Worm (Caenorhabditis elegans) whole organism, mixed stage, embryonic: ENCODE measurements around the gene fkh-2.

Experiments used
- M03D4.4 ChIP-seq: sonication (generic microtip); optimal IDR thresholded peaks from 2 replicates; lab custom pipeline; 2017; ENCODE audit warnings: mild to moderate bottlenecking, missing genetic modification characterization, missing compliant biosample characterization
- blmp-1 ChIP-seq: fragments of 150-350 bp; optimal IDR thresholded peaks from 2 replicates; lab custom pipeline; 2014; ENCODE audit warnings: missing biosample characterization, missing genetic modification characterization
- ceh-39 ChIP-seq: fragments of 150-350 bp; optimal IDR thresholded peaks from 2 replicates; lab custom pipeline; 2014; ENCODE audit warnings: missing biosample characterization, missing genetic modification characterization
- ceh-43 ChIP-seq: fragments of 200-800 bp; sonication (Bioruptor generic); optimal IDR thresholded peaks from 2 replicates; lab custom pipeline; 2018; ENCODE audit warnings: mild to moderate bottlenecking, missing genetic modification characterization, moderate library complexity, missing compliant biosample characterization
- ceh-83 ChIP-seq: fragments of 200-800 bp; sonication (Bioruptor generic); optimal IDR thresholded peaks from 2 replicates; lab custom pipeline; 2018; ENCODE audit warnings: mild to moderate bottlenecking, missing genetic modification characterization, missing compliant biosample characterization
- ces-1 ChIP-seq: fragments of 150-350 bp; optimal IDR thresholded peaks from 2 replicates; lab custom pipeline; 2014; ENCODE audit warnings: missing biosample characterization, missing genetic modification reagents, missing genetic modification characterization
- cnd-1 ChIP-seq: fragments of 200-800 bp; sonication (Bioruptor generic); optimal IDR thresholded peaks from 2 replicates; lab custom pipeline; 2018; ENCODE audit warnings: mild to moderate bottlenecking, missing genetic modification characterization, missing compliant biosample characterization
- elt-1 ChIP-seq: sonication (generic microtip); optimal IDR thresholded peaks from 2 replicates; lab custom pipeline; 2017; ENCODE audit warnings: missing genetic modification characterization, mild to moderate bottlenecking, missing compliant biosample characterization, antibody characterized with exemption, moderate library complexity, borderline replicate concordance; ENCODE audit not compliant: insufficient read depth
- flh-1 ChIP-seq: fragments of 200-800 bp; sonication (Bioruptor generic); optimal IDR thresholded peaks from 2 replicates; lab custom pipeline; 2018; ENCODE audit warnings: mild to moderate bottlenecking, missing genetic modification characterization, moderate library complexity, missing compliant biosample characterization
- ham-2 ChIP-seq: fragments of 200-800 bp; sonication (Bioruptor generic); optimal IDR thresholded peaks from 2 replicates; lab custom pipeline; 2018; ENCODE audit warnings: mild to moderate bottlenecking, missing genetic modification characterization, missing compliant biosample characterization
- hlh-1 ChIP-seq: fragments of 150-350 bp; optimal IDR thresholded peaks from 2 replicates; lab custom pipeline; 2014; ENCODE audit warnings: missing biosample characterization, missing genetic modification reagents, missing genetic modification characterization
- lin-13 ChIP-seq: fragments of 150-350 bp; optimal IDR thresholded peaks from 2 replicates; lab custom pipeline; 2014; ENCODE audit warnings: missing biosample characterization, missing genetic modification characterization
- lsy-2 ChIP-seq: fragments of 150-350 bp; optimal IDR thresholded peaks from 2 replicates; lab custom pipeline; 2014; ENCODE audit warnings: missing biosample characterization, missing genetic modification characterization
- mab-5 ChIP-seq: fragments of 150-350 bp; optimal IDR thresholded peaks from 2 replicates; lab custom pipeline; 2014; ENCODE audit warnings: missing biosample characterization, missing genetic modification characterization
- mep-1 ChIP-seq: fragments of 150-350 bp; optimal IDR thresholded peaks from 2 replicates; lab custom pipeline; 2017; ENCODE audit warnings: missing biosample characterization, missing genetic modification reagents, missing genetic modification characterization, inconsistent platforms
- mls-2 ChIP-seq: sonication (generic microtip); optimal IDR thresholded peaks from 2 replicates; lab custom pipeline; 2016; ENCODE audit warnings: mild to moderate bottlenecking, missing genetic modification characterization, moderate library complexity, missing compliant biosample characterization
- nhr-12 ChIP-seq: fragments of 150-350 bp; optimal IDR thresholded peaks from 2 replicates; lab custom pipeline; 2014; ENCODE audit warnings: missing biosample characterization, missing genetic modification characterization
- nhr-2 ChIP-seq: fragments of 150-350 bp; optimal IDR thresholded peaks from 2 replicates; lab custom pipeline; 2014; ENCODE audit warnings: missing biosample characterization, missing genetic modification characterization
- nhr-237 ChIP-seq: fragments of 150-350 bp; optimal IDR thresholded peaks from 2 replicates; lab custom pipeline; 2014; ENCODE audit warnings: missing biosample characterization, missing genetic modification characterization
- nhr-28 ChIP-seq: fragments of 150-350 bp; optimal IDR thresholded peaks from 2 replicates; lab custom pipeline; 2014; ENCODE audit warnings: missing biosample characterization, missing genetic modification characterization
- nhr-76 ChIP-seq: sonication (generic microtip); optimal IDR thresholded peaks from 2 replicates; lab custom pipeline; 2017; ENCODE audit warnings: missing biosample characterization, missing genetic modification characterization
- pha-4 ChIP-seq: fragments of 150-350 bp; optimal IDR thresholded peaks from 2 replicates; lab custom pipeline; 2018; ENCODE audit warnings: missing biosample characterization, missing genetic modification reagents, missing genetic modification characterization
- sem-2 ChIP-seq: fragments of 200-800 bp; sonication (Bioruptor generic); optimal IDR thresholded peaks from 2 replicates; lab custom pipeline; 2018; ENCODE audit warnings: mild to moderate bottlenecking, missing genetic modification characterization, missing compliant biosample characterization
- sptf-1 ChIP-seq: sonication (generic microtip); optimal IDR thresholded peaks from 2 replicates; lab custom pipeline; 2017; ENCODE audit warnings: mild to moderate bottlenecking, missing genetic modification characterization, moderate library complexity, missing compliant biosample characterization
- unc-120 ChIP-seq: sonication (generic microtip); optimal IDR thresholded peaks from 2 replicates; lab custom pipeline; 2017; ENCODE audit warnings: missing genetic modification characterization, missing compliant biosample characterization; ENCODE audit not compliant: poor library complexity, severe bottlenecking
- unc-39 ChIP-seq: fragments of 150-350 bp; optimal IDR thresholded peaks from 2 replicates; lab custom pipeline; 2014; ENCODE audit warnings: missing biosample characterization, missing genetic modification characterization
- unc-62 ChIP-seq: fragments of 150-350 bp; optimal IDR thresholded peaks from 2 replicates; lab custom pipeline; 2014; ENCODE audit warnings: missing biosample characterization, missing genetic modification reagents, missing genetic modification characterization
- zip-8 ChIP-seq: fragments of 150-350 bp; optimal IDR thresholded peaks from 2 replicates; lab custom pipeline; 2014; ENCODE audit warnings: missing biosample characterization, missing genetic modification characterization
- ztf-11 ChIP-seq: fragments of 150-350 bp; optimal IDR thresholded peaks from 2 replicates; lab custom pipeline; 2014; ENCODE audit warnings: missing biosample characterization, missing genetic modification characterization

Gene fkh-2

ce11 chrX:3742223-3742622 lies at the start of gene fkh-2:
Gene fkh-2 (minus strand): TSS chrX:3742323.
- TF ChIP-seq ceh-43, result no peak
- TF ChIP-seq flh-1, result no peak
- TF ChIP-seq nhr-2 (tag; lab: Kevin White, UChicago), result no peak
- no peak for TF ChIP-seq unc-120 (tag; lab: Kevin White, UChicago)
- TF ChIP-seq zip-8 (tag; lab: Kevin White, UChicago), result no peak
- TF ChIP-seq cnd-1 (tag; lab: Kevin White, UChicago), result no peak
- TF ChIP-seq mep-1 (tag; lab: Kevin White, UChicago), result no peak
- no peak for TF ChIP-seq lsy-2 (tag; lab: Kevin White, UChicago)
- TF ChIP-seq unc-62 (GFP tag; lab: Kevin White, UChicago), result no peak
- no peak for TF ChIP-seq nhr-28 (tag; lab: Kevin White, UChicago)
- TF ChIP-seq nhr-237 (tag; lab: Kevin White, UChicago), result no peak
- TF ChIP-seq lin-13 (tag; lab: Kevin White, UChicago), result no peak
- TF ChIP-seq ceh-39 (tag; lab: Kevin White, UChicago), result no peak
- TF ChIP-seq blmp-1, result no peak
- TF ChIP-seq nhr-76 (tag; lab: Kevin White, UChicago), result no peak
- TF ChIP-seq ces-1 (GFP tag; lab: Kevin White, UChicago), result no peak
- TF ChIP-seq pha-4, result no peak
- no peak for TF ChIP-seq mab-5 (tag; lab: Kevin White, UChicago)
- TF ChIP-seq sem-2 (GFP tag; lab: Kevin White, UChicago), result no peak

- TF ChIP-seq nhr-28 (tag; lab: Kevin White, UChicago) (no peak), ham-2 (GFP tag; lab: Kevin White, UChicago) (no peak), sptf-1 (tag; lab: Kevin White, UChicago) (no peak), mep-1 (tag; lab: Kevin White, UChicago) (no peak), blmp-1 (no peak), zip-8 (tag; lab: Kevin White, UChicago) (no peak), lin-13 (tag; lab: Kevin White, UChicago) (no peak), ceh-83 (GFP tag; lab: Kevin White, UChicago) (no peak), ztf-11 (tag; lab: Kevin White, UChicago) (no peak), ceh-43 (no peak), elt-1 (tag; lab: Kevin White, UChicago) (no peak), mls-2 (tag; lab: Kevin White, UChicago) (no peak), flh-1 (no peak)
- TF ChIP-seq, all 35 proteins: peak for 0
Measured at ce11 chrX:3791098-3791497, 49.0 kb upstream of the fkh-2 start.

- TF ChIP-seq unc-120 (tag; lab: Kevin White, UChicago) (no peak), unc-39 (tag; lab: Kevin White, UChicago) (no peak), nhr-76 (tag; lab: Kevin White, UChicago) (no peak), unc-62 (GFP tag; lab: Kevin White, UChicago) (no peak), flh-1 (no peak), nhr-237 (tag; lab: Kevin White, UChicago) (peak; percentile 13)
Measured at ce11 chrX:3788483-3788882, 46.4 kb upstream of the fkh-2 start.

- no peak for TF ChIP-seq nhr-12 (tag; lab: Kevin White, UChicago)
- TF ChIP-seq M03D4.4, result no peak
- TF ChIP-seq hlh-1 (tag; lab: Kevin White, UChicago), result peak; percentile 8
- no peak for TF ChIP-seq lin-13 (tag; lab: Kevin White, UChicago)
- peak; percentile 69 for TF ChIP-seq unc-62 (GFP tag; lab: Kevin White, UChicago)
- peak; percentile 1 for TF ChIP-seq ham-2 (GFP tag; lab: Kevin White, UChicago)
- TF ChIP-seq sem-2 (GFP tag; lab: Kevin White, UChicago), result no peak
- peak; percentile 41 for TF ChIP-seq sptf-1 (tag; lab: Kevin White, UChicago)
- peak; percentile 49 for TF ChIP-seq unc-120 (tag; lab: Kevin White, UChicago)
- TF ChIP-seq flh-1, result no peak
- peak; percentile 60 for TF ChIP-seq nhr-2 (tag; lab: Kevin White, UChicago)
Measured at ce11 chrX:3787431-3788076, 45.4 kb upstream of the fkh-2 start, which contains the start of gene pmpl-1. Gene pmpl-1 (plus strand): TSS chrX:3788026.
